Fruit fly (Drosophila melanogaster) whole organism, adult: ENCODE data around the gene Snx1.

Source experiments
- CG11617 ChIP-seq: fragments of 200-800 bp; sonication (Bioruptor generic); optimal IDR thresholded peaks from 2 replicates; lab custom pipeline; 2017; ENCODE audit warnings: mild to moderate bottlenecking, missing biosample characterization, missing genetic modification reagents, missing genetic modification characterization
- CG12768 ChIP-seq: fragments of 200-800 bp; sonication (Bioruptor generic); optimal IDR thresholded peaks from 2 replicates; lab custom pipeline; 2017; ENCODE audit warnings: missing biosample characterization, missing genetic modification characterization, mild to moderate bottlenecking, moderate library complexity, missing genetic modification reagents
- CG14711 ChIP-seq: fragments of 200-800 bp; sonication (Bioruptor generic); optimal IDR thresholded peaks from 2 replicates; lab custom pipeline; 2018; ENCODE audit warnings: missing biosample characterization, mild to moderate bottlenecking, missing genetic modification characterization, moderate library complexity
- CG1620 ChIP-seq: fragments of 200-800 bp; sonication (Bioruptor generic); optimal IDR thresholded peaks from 2 replicates; lab custom pipeline; 2016; ENCODE audit warnings: missing biosample characterization, missing genetic modification characterization
- CG33017 ChIP-seq: fragments of 200-800 bp; sonication (Bioruptor generic); optimal IDR thresholded peaks from 2 replicates; lab custom pipeline; 2018; ENCODE audit warnings: missing biosample characterization, mild to moderate bottlenecking, missing genetic modification characterization, moderate library complexity
- CG5204 ChIP-seq: fragments of 200-800 bp; sonication (Bioruptor generic); optimal IDR thresholded peaks from 2 replicates; lab custom pipeline; 2016; ENCODE audit warnings: missing biosample characterization, missing genetic modification characterization
- CG7045 ChIP-seq: fragments of 200-800 bp; sonication (Bioruptor generic); optimal IDR thresholded peaks from 2 replicates; lab custom pipeline; 2017; ENCODE audit warnings: missing biosample characterization, mild to moderate bottlenecking, missing genetic modification characterization
- CG7101 ChIP-seq: fragments of 200-800 bp; sonication (Bioruptor generic); optimal IDR thresholded peaks from 2 replicates; lab custom pipeline; 2018; ENCODE audit warnings: missing biosample characterization, mild to moderate bottlenecking, missing genetic modification characterization, moderate library complexity
- Clk ChIP-seq: fragments of 200-800 bp; sonication (Bioruptor generic); optimal IDR thresholded peaks from 2 replicates; lab custom pipeline; 2017; ENCODE audit warnings: missing biosample characterization, missing genetic modification characterization
- Crg-1 ChIP-seq: fragments of 200-800 bp; sonication (Bioruptor generic); optimal IDR thresholded peaks from 2 replicates; lab custom pipeline; 2016; ENCODE audit warnings: missing biosample characterization, missing genetic modification characterization
- Hr96 ChIP-seq: fragments of 200-800 bp; sonication (Bioruptor generic); optimal IDR thresholded peaks from 2 replicates; lab custom pipeline; 2016; ENCODE audit warnings: missing biosample characterization, missing genetic modification characterization
- Mnt ChIP-seq: fragments of 200-800 bp; sonication (Bioruptor generic); optimal IDR thresholded peaks from 2 replicates; lab custom pipeline; 2016; ENCODE audit warnings: missing biosample characterization, mild to moderate bottlenecking, missing genetic modification characterization
- bab1 ChIP-seq: fragments of 200-800 bp; sonication (Bioruptor generic); optimal IDR thresholded peaks from 3 replicates; lab custom pipeline; 2019; ENCODE audit warnings: missing biosample characterization, mild to moderate bottlenecking, missing genetic modification characterization, moderate library complexity
- cic ChIP-seq: fragments of 200-800 bp; sonication (Bioruptor generic); optimal IDR thresholded peaks from 2 replicates; lab custom pipeline; 2017; ENCODE audit warnings: missing biosample characterization, mild to moderate bottlenecking, missing genetic modification characterization, moderate library complexity
- cnc ChIP-seq, 2 experiments: fragments of >200 bp; optimal IDR thresholded peaks; 2 replicates each; lab custom pipeline; 2017
- kay ChIP-seq: fragments of 200-800 bp; sonication (Bioruptor generic); peaks from one replicate; lab custom pipeline; 2016; ENCODE audit warnings: missing biosample characterization, missing genetic modification characterization, borderline replicate concordance
- ovo ChIP-seq: fragments of 200-800 bp; sonication (Bioruptor generic); optimal IDR thresholded peaks from 2 replicates; lab custom pipeline; 2016; ENCODE audit warnings: missing biosample characterization, missing genetic modification characterization
- pad ChIP-seq: fragments of 200-800 bp; sonication (Bioruptor generic); optimal IDR thresholded peaks from 3 replicates; lab custom pipeline; 2017; ENCODE audit warnings: missing biosample characterization, missing genetic modification characterization, mild to moderate bottlenecking, moderate library complexity, missing genetic modification reagents
- tj ChIP-seq: fragments of 200-800 bp; sonication (Bioruptor generic); optimal IDR thresholded peaks from 3 replicates; lab custom pipeline; 2017; ENCODE audit warnings: missing biosample characterization, mild to moderate bottlenecking, missing genetic modification characterization, moderate library complexity
- toe ChIP-seq: fragments of 200-800 bp; sonication (Bioruptor generic); optimal IDR thresholded peaks from 2 replicates; lab custom pipeline; 2016; ENCODE audit warnings: missing biosample characterization, missing genetic modification characterization

Snx1 gene

DNA sequence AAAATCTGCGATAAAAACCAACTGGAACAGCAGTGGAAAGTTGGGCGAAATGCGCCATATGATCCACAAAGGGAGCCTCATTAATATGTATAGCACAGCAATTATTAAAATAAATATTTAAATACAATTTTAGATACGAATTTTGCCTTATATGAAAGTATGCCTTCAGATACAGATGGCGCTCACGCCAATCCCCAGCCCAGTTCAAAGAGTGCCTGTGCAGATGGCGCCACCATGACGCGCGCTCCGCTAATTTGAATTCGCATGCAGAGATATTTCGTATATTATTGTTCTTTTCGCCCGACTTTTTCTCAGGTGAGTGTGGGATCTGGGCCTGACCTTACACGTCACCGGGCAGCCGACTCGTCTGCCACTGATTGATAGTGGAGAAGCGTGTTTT lies 22.8 kb downstream of the Snx1 start, which contains the start of gene Pgant4:
Gene Pgant4, plus strand, starts transcription at position 362 of the 400 bp plus-strand sequence.
- TF ChIP-seq cnc (optimal IDR thresholded peaks at IDR 0.05; lab: Kevin White, UChicago) (no peak), kay (no peak), CG7101 (peak; percentile 44), bab1 (GFP tag; lab: Kevin White, UChicago) (no peak), CG12768 (GFP tag; lab: Kevin White, UChicago) (no peak), tj (GFP tag; lab: Kevin White, UChicago) (no peak), CG1620 (GFP tag; lab: Kevin White, UChicago) (peak; percentile 73), cic (GFP tag; lab: Kevin White, UChicago) (no peak), Crg-1 (no peak), Mnt (peak; percentile 33), pad (GFP tag; lab: Kevin White, UChicago) (peak; percentile 1), Hr96 (peak; percentile 49), toe (GFP tag; lab: Kevin White, UChicago) (no peak), CG33017 (tag; lab: Kevin White, UChicago) (no peak), CG11617 (GFP tag; lab: Kevin White, UChicago) (no peak), ovo (GFP tag; lab: Kevin White, UChicago) (no peak), CG14711 (no peak), CG7045 (GFP tag; lab: Kevin White, UChicago) (no peak), Clk (GFP tag; lab: Kevin White, UChicago) (no peak), CG5204 (GFP tag; lab: Kevin White, UChicago) (no peak)

DNA sequence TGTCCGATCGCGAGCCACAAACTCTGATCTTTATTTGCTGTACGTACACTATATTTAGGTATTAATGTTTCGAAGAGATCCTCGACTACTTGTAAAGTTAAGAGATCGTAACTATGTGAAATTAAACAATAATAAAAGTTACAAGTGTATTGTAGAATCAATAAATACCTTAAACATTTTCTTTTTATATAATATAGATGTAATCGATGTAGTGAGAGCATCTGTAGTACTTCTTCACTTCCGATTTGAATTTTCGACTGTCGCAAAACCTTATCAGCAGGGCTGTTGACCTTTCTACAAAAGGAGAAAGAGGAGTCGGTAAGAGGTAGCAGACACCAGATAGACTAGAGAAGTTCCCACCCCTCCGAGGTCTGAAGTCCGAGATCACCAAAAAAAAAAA lies 25.7 kb downstream of the Snx1 start:
- TF ChIP-seq kay (no peak), pad (GFP tag; lab: Kevin White, UChicago) (no peak), cnc (optimal IDR thresholded peaks at IDR 0.05; lab: Kevin White, UChicago) (no peak), bab1 (GFP tag; lab: Kevin White, UChicago) (no peak), CG7045 (GFP tag; lab: Kevin White, UChicago) (no peak), CG33017 (tag; lab: Kevin White, UChicago) (no peak), Mnt (no peak), CG1620 (GFP tag; lab: Kevin White, UChicago) (no peak), CG14711 (no peak), Crg-1 (no peak), CG12768 (GFP tag; lab: Kevin White, UChicago) (no peak), cic (GFP tag; lab: Kevin White, UChicago) (no peak), ovo (GFP tag; lab: Kevin White, UChicago) (no peak), CG5204 (GFP tag; lab: Kevin White, UChicago) (no peak), tj (GFP tag; lab: Kevin White, UChicago) (no peak), CG7101 (no peak)

DNA sequence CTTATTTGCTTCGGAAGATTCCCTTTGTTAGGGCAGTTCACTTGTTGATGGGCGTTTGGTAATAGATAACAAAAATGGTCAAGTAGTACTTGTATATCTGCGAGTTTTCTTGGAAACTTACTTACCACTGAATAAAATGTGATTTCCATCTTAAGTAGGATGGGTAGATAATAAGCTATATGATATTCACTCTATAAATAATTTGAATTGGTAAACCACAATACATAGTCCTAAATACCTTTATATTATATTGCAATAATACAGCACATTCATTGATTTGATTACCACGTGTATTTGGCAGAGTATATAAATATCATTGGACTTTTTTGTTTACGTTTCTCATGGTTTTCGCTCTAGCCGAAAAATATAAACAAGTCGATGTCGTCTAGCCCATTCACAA lies 26.5 kb downstream of the Snx1 start:
- TF ChIP-seq CG14711: no peak
- TF ChIP-seq Mnt: no peak
- no peak for TF ChIP-seq CG33017 (tag; lab: Kevin White, UChicago)
- TF ChIP-seq CG7045 (GFP tag; lab: Kevin White, UChicago): no peak
- no peak for TF ChIP-seq Hr96
- no peak for TF ChIP-seq Crg-1
- TF ChIP-seq kay: no peak
- no peak for TF ChIP-seq cnc (optimal IDR thresholded peaks at IDR 0.05; lab: Kevin White, UChicago)
- no peak for TF ChIP-seq toe (GFP tag; lab: Kevin White, UChicago)
- TF ChIP-seq tj (GFP tag; lab: Kevin White, UChicago): no peak
- TF ChIP-seq pad (GFP tag; lab: Kevin White, UChicago): no peak
- no peak for TF ChIP-seq CG7101
- no peak for TF ChIP-seq CG11617 (GFP tag; lab: Kevin White, UChicago)

DNA sequence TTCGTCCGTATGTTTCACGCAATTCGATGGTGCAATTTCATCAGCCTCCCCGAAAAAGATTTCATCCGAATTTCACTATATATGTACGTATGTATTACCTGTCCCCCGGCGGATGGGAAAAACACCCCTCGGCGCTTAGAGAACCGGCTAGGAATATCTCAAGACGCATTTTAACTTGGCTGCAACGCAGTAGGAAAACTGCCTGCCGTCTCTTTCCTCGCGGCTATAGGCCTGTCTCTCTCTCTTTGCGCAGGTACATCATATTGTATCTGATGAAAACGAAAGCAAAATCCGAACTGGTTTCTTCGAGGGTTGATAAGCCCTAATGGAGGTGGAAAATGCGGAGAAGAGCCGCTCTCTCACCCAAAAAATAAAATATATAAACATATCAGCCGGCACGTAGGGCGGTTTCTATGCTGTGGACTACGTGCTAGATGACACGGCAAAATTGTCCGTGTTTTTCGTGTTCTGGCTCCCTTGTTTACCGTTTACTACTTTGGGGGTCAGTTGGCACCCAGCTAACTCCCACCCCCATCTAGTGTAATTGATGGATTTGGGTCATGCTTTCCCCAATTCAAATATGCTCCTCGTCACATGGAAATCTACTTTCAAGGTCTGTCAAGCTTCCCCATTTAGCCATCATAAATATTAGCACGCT lies 27.0 kb downstream of the Snx1 start:
- TF ChIP-seq CG7045 (GFP tag; lab: Kevin White, UChicago) (no peak), Clk (GFP tag; lab: Kevin White, UChicago) (no peak), Mnt (peak; percentile 19), CG33017 (tag; lab: Kevin White, UChicago) (no peak), Crg-1 (no peak), cnc (optimal IDR thresholded peaks at IDR 0.05; lab: Kevin White, UChicago) (peak; percentile 64 to 78), CG11617 (GFP tag; lab: Kevin White, UChicago) (no peak)

DNA sequence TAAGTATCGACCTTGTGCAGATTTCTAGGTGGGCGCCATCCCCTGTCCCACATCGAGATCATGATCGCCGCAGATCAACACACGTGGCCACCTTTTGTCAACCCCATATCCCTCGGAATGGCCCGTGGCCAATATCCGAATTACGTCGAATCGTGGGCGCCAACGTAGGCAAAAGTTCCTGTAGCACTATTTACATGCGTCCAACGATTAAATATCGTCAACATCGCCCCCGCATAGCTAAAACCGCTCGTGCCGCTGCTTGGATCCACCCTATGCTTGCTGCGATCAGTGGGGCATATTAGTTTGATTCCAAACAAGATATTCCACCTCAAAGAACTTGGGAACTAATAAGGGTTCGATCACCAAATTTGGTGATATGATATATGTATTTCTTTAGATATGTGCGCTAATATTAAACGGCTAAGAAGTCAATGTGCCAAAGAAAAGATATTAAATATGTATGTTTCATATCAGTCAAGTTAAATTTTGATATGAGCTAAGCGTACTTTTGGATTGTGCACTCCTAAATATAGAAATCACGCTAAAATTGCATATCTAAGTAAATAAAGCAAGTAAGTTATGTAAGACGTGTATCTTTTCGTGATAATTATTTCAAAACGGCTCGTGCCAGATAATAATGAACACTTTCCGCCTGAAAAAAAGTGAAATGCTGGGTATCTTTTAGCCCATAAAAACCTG lies 27.7 kb downstream of the Snx1 start:
- TF ChIP-seq ovo (GFP tag; lab: Kevin White, UChicago): no peak
- TF ChIP-seq Crg-1: no peak
- peak; percentile 66 for TF ChIP-seq CG5204 (GFP tag; lab: Kevin White, UChicago)
- peak; percentile 7 for TF ChIP-seq bab1 (GFP tag; lab: Kevin White, UChicago)
- no peak for TF ChIP-seq pad (GFP tag; lab: Kevin White, UChicago)
- peak in 1 of 2 experiments; percentile 8 for TF ChIP-seq cnc (optimal IDR thresholded peaks at IDR 0.05; lab: Kevin White, UChicago)
- no peak for TF ChIP-seq kay
- TF ChIP-seq Hr96: peak; percentile 28
- TF ChIP-seq CG7045 (GFP tag; lab: Kevin White, UChicago): peak; percentile 52
- TF ChIP-seq CG7101: no peak
- no peak for TF ChIP-seq Clk (GFP tag; lab: Kevin White, UChicago)
- TF ChIP-seq CG1620 (GFP tag; lab: Kevin White, UChicago): no peak
- no peak for TF ChIP-seq CG14711
- TF ChIP-seq Mnt: no peak
- TF ChIP-seq CG12768 (GFP tag; lab: Kevin White, UChicago): no peak
- TF ChIP-seq toe (GFP tag; lab: Kevin White, UChicago): no peak
- peak; percentile 24 for TF ChIP-seq CG11617 (GFP tag; lab: Kevin White, UChicago)
- no peak for TF ChIP-seq tj (GFP tag; lab: Kevin White, UChicago)
- TF ChIP-seq cic (GFP tag; lab: Kevin White, UChicago): no peak
- no peak for TF ChIP-seq CG33017 (tag; lab: Kevin White, UChicago)
